Worm (Caenorhabditis elegans) whole organism, L4 larva: ENCODE measurements around the gene bed-3.
A peak's percentile ranks its signal among the peaks of the same experiment; 100 is the strongest.

Source experiments
- D1046.2 ChIP-seq: fragments of 200-800 bp; sonication (Bioruptor generic); IDR thresholded peaks from 2 replicates; pipeline ENCODE4 v1.3.6; 2022; ENCODE audit warnings: missing genetic modification characterization, missing compliant biosample characterization
- F49E8.2 ChIP-seq: sonication (generic microtip); optimal IDR thresholded peaks from 2 replicates; lab custom pipeline; 2016; ENCODE audit warnings: missing compliant biosample characterization, mild to moderate bottlenecking, missing genetic modification characterization, borderline replicate concordance
- aly-2 ChIP-seq: sonication (generic microtip); optimal IDR thresholded peaks from 2 replicates; lab custom pipeline; 2018; ENCODE audit warnings: missing biosample characterization, missing genetic modification characterization
- dpl-1 ChIP-seq: fragments of 150-350 bp; optimal IDR thresholded peaks from 2 replicates; lab custom pipeline; 2014; ENCODE audit warnings: missing biosample characterization, missing genetic modification reagents, missing genetic modification characterization
- hlh-11 ChIP-seq: fragments of 200-800 bp; sonication (Bioruptor generic); optimal IDR thresholded peaks from 2 replicates; lab custom pipeline; 2018; ENCODE audit warnings: mild to moderate bottlenecking, missing genetic modification characterization, missing compliant biosample characterization
- lin-15B ChIP-seq: fragments of 150-350 bp; sonication (generic microtip); optimal IDR thresholded peaks from 3 replicates; lab custom pipeline; 2014; ENCODE audit warnings: missing biosample characterization, missing genetic modification characterization
- nhr-11 ChIP-seq: fragments of 150-350 bp; optimal IDR thresholded peaks from 2 replicates; lab custom pipeline; 2014; ENCODE audit warnings: missing biosample characterization, missing genetic modification characterization
- nhr-28 ChIP-seq: fragments of 150-350 bp; optimal IDR thresholded peaks from 2 replicates; lab custom pipeline; 2014; ENCODE audit warnings: missing biosample characterization, missing genetic modification characterization
- nhr-42 ChIP-seq: fragments of 200-800 bp; sonication (Bioruptor generic); IDR thresholded peaks from 2 replicates; pipeline ENCODE4 v1.3.6; 2022; ENCODE audit warnings: missing genetic modification characterization, missing compliant biosample characterization
- nhr-6 ChIP-seq: fragments of 150-350 bp; optimal IDR thresholded peaks from 2 replicates; lab custom pipeline; 2014; ENCODE audit warnings: missing biosample characterization, missing genetic modification characterization
- nhr-76 ChIP-seq: fragments of 150-350 bp; optimal IDR thresholded peaks from 2 replicates; lab custom pipeline; 2014; ENCODE audit warnings: missing biosample characterization, missing genetic modification characterization
- saeg-2 ChIP-seq: fragments of 200-800 bp; sonication (Bioruptor generic); IDR thresholded peaks from 2 replicates; pipeline ENCODE4 v1.3.6; 2022; ENCODE audit warnings: missing genetic modification reagents, missing genetic modification characterization, missing compliant biosample characterization
- snpc-4 ChIP-seq: fragments of 150-350 bp; optimal IDR thresholded peaks from 2 replicates; lab custom pipeline; 2014; ENCODE audit warnings: missing biosample characterization, missing genetic modification characterization
- unc-62 ChIP-seq, 3 experiments: fragments of 150-350 bp in 1 of 3; sonication (generic microtip); optimal IDR thresholded peaks in 2 of 3; peaks in 1 of 3; 1 replicate in 1 of 3; 2 replicates in 2 of 3; lab custom pipeline; 2014 to 2017; ENCODE audit warnings: missing biosample characterization in 3 of 3, missing genetic modification characterization in 3 of 3, missing genetic modification reagents in 3 of 3, missing genotype in 1 of 3

ce11 chrIV:9866865-9867264 is 49.5 kb upstream of the bed-3 start:
- TF ChIP-seq aly-2 (tag; lab: Kevin White, UChicago) (no peak), nhr-11 (no peak), unc-62 (GFP tag; optimal IDR thresholded peaks at IDR 0.05 in 1 of 2; lab: Kevin White, UChicago) (no peak), unc-62 (tag; optimal IDR thresholded peaks at IDR 0.05; lab: Kevin White, UChicago) (no peak), hlh-11 (tag; lab: Kevin White, UChicago) (no peak), nhr-28 (tag; lab: Kevin White, UChicago) (peak; percentile 86), dpl-1 (GFP tag; lab: Kevin White, UChicago) (no peak), D1046.2 (GFP tag; lab: Robert Waterston, UW) (no peak), F49E8.2 (tag; lab: Kevin White, UChicago) (no peak), saeg-2 (GFP tag; lab: Robert Waterston, UW) (no peak), nhr-6 (no peak), snpc-4 (tag; lab: Kevin White, UChicago) (no peak), lin-15B (tag; lab: Kevin White, UChicago) (no peak), nhr-42 (GFP tag; lab: Robert Waterston, UW) (no peak), nhr-76 (tag; lab: Kevin White, UChicago) (no peak)
